Worm (Caenorhabditis elegans) whole organism, L2 larva: ENCODE data around the gene srw-124.

Source experiments
- ama-1 ChIP-seq: fragments of 150-350 bp; optimal IDR thresholded peaks from 2 replicates; lab custom pipeline; 2018; ENCODE audit warnings: inconsistent platforms
- ceh-16 ChIP-seq: fragments of 150-350 bp; optimal IDR thresholded peaks from 2 replicates; lab custom pipeline; 2014; ENCODE audit warnings: missing biosample characterization, missing genetic modification characterization
- ceh-82 ChIP-seq: fragments of 150-350 bp; optimal IDR thresholded peaks from 2 replicates; lab custom pipeline; 2014; ENCODE audit warnings: missing biosample characterization, missing genetic modification characterization
- egl-27 ChIP-seq: sonication (generic microtip); optimal IDR thresholded peaks from 3 replicates; lab custom pipeline; 2017; ENCODE audit warnings: missing biosample characterization, missing genetic modification reagents, missing genetic modification characterization
- lin-13 ChIP-seq: fragments of 150-350 bp; optimal IDR thresholded peaks from 2 replicates; lab custom pipeline; 2014; ENCODE audit warnings: missing biosample characterization, missing genetic modification reagents, missing genetic modification characterization
- lin-39 ChIP-seq: fragments of 150-350 bp; optimal IDR thresholded peaks from 2 replicates; lab custom pipeline; 2014; ENCODE audit warnings: missing biosample characterization, missing genetic modification reagents, missing genetic modification characterization
- lsy-2 ChIP-seq, 2 experiments: fragments of 150-350 bp in 1 of 2; sonication (generic microtip) in 1 of 2; optimal IDR thresholded peaks; 2 replicates each; lab custom pipeline; 2014 to 2017; ENCODE audit warnings: missing biosample characterization in 2 of 2, missing genetic modification characterization in 2 of 2
- nhr-12 ChIP-seq: fragments of 150-350 bp; optimal IDR thresholded peaks from 2 replicates; lab custom pipeline; 2014; ENCODE audit warnings: missing biosample characterization, missing genetic modification characterization
- nhr-129 ChIP-seq: fragments of 150-350 bp; optimal IDR thresholded peaks from 2 replicates; lab custom pipeline; 2014; ENCODE audit warnings: missing biosample characterization, missing genetic modification characterization
- nhr-237 ChIP-seq: fragments of 150-350 bp; optimal IDR thresholded peaks from 2 replicates; lab custom pipeline; 2014; ENCODE audit warnings: missing biosample characterization, missing genetic modification characterization
- skn-1 ChIP-seq: sonication (generic microtip); optimal IDR thresholded peaks from 2 replicates; lab custom pipeline; 2017; ENCODE audit warnings: missing biosample characterization, missing genetic modification characterization
- unc-62 ChIP-seq: fragments of 150-350 bp; optimal IDR thresholded peaks from 2 replicates; lab custom pipeline; 2014; ENCODE audit warnings: missing biosample characterization, missing genetic modification reagents, missing genetic modification characterization
- ztf-11 ChIP-seq: sonication (generic microtip); optimal IDR thresholded peaks from 2 replicates; lab custom pipeline; 2017; ENCODE audit warnings: missing biosample characterization, missing genetic modification characterization

- TF ChIP-seq ama-1 (lab: Kevin White, UChicago), result no peak
- no peak for TF ChIP-seq nhr-12 (tag; lab: Kevin White, UChicago)
- TF ChIP-seq skn-1 (tag; lab: Kevin White, UChicago), result no peak
- TF ChIP-seq egl-27 (tag; lab: Kevin White, UChicago), result no peak
- no peak for TF ChIP-seq lsy-2 (tag; optimal IDR thresholded peaks at IDR 0.05; lab: Kevin White, UChicago)
- no peak for TF ChIP-seq nhr-237 (tag; lab: Kevin White, UChicago)
- TF ChIP-seq lin-39 (tag; lab: Kevin White, UChicago), result no peak
- TF ChIP-seq ceh-16 (tag; lab: Kevin White, UChicago), result no peak
- TF ChIP-seq lin-13 (GFP tag; lab: Kevin White, UChicago), result no peak
- TF ChIP-seq unc-62 (GFP tag; lab: Kevin White, UChicago), result no peak
- no peak for TF ChIP-seq ceh-82 (tag; lab: Kevin White, UChicago)
- TF ChIP-seq nhr-129 (tag; lab: Kevin White, UChicago), result no peak
- TF ChIP-seq ztf-11 (tag; lab: Kevin White, UChicago), result no peak
Observed at ce11 chrV:2943859-2944258, 32.5 kb upstream of the srw-124 start, which contains the start of gene srw-137.
